Worm (Caenorhabditis elegans) whole organism, midembryonic: Measurements from ENCODE around the gene nuo-3.

ENCODE experiments used
- T22C8.4 ChIP-seq: fragments of 200-800 bp; sonication (Bioruptor generic); IDR thresholded peaks from 2 replicates; pipeline ENCODE4 v1.3.6; 2022; ENCODE audit warnings: missing genetic modification characterization, missing compliant biosample characterization
- cog-1 ChIP-seq: sonication (generic microtip); optimal IDR thresholded peaks from 2 replicates; lab custom pipeline; 2016; ENCODE audit warnings: missing genetic modification characterization, missing compliant biosample characterization
- flt-1 ChIP-seq: fragments of 200-800 bp; sonication (Bioruptor generic); IDR thresholded peaks from 2 replicates; pipeline ENCODE4 v1.3.6; 2022; ENCODE audit warnings: missing genetic modification characterization, missing compliant biosample characterization
- klf-2 ChIP-seq: fragments of 200-800 bp; sonication (Bioruptor generic); conservative IDR thresholded peaks from 2 replicates; pipeline ENCODE4 v1.3.6; 2022; ENCODE audit warnings: missing genetic modification reagents, missing genetic modification characterization, missing compliant biosample characterization
- tab-1 ChIP-seq: fragments of 200-800 bp; sonication (Bioruptor generic); IDR thresholded peaks from 2 replicates; pipeline ENCODE4 v1.3.6; 2022; ENCODE audit warnings: missing genetic modification characterization, missing compliant biosample characterization
- ztf-29 ChIP-seq: fragments of 200-800 bp; sonication (Bioruptor generic); IDR thresholded peaks from 2 replicates; pipeline ENCODE4 v1.3.6; 2022; ENCODE audit warnings: missing genetic modification reagents, missing genetic modification characterization, missing compliant biosample characterization

DNA sequence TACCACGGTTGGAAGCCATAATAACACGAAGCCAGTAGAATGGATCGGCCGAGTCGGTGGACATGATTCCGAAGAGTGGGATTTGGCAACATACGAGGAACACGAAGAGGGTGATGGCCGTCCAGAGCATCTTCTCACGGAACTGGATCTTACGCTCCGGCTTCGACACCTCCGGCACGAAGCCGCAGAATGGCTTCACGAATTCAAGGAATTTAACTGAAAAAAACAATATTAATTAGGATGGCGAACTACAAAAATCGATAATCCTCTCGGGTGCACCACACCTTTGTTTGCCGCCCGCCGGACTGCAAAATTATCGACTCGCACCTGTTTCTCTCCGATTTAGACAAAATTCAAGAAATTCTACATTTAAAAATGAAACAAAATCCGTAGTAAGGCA is 26.9 kb upstream of the nuo-3 start:
- TF ChIP-seq cog-1 (tag; lab: Kevin White, UChicago) = no peak
- TF ChIP-seq ztf-29 = no peak
- TF ChIP-seq flt-1 (GFP tag; lab: Robert Waterston, UW) = no peak
- no peak for TF ChIP-seq klf-2 (GFP tag; lab: Robert Waterston, UW)
- no peak for TF ChIP-seq tab-1
- TF ChIP-seq T22C8.4 (GFP tag; lab: Robert Waterston, UW) = peak; percentile 40; the same call in 1 of the 2 replicates
